Worm (Caenorhabditis elegans): Measurements from ENCODE around the gene vha-19.

DNA sequence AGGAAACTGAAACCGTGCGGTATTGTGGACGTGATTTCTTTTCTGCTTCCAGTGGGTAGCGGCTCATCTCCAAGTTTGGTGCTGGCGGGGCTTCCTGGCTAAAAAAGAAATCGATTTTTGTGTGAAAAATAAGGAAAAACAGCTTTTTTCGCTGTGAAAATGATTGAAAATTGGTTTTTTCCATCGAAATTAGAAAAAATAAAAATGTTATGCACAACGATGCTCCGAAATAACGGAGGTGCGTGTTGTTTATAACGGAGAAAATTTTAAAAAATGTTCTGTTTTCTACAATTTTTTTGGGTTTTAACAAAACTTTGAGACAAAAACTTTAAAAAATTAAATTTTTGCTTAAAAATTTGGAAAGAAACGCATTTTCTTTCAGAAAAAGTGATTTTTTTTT is 14.2 kb downstream of the vha-19 start:
- TF ChIP-seq ref-1 (GFP tag; conservative IDR thresholded peaks at IDR 0.05): no peak
- TF ChIP-seq ztf-23 (GFP tag; IDR thresholded peaks at IDR 0.05): no peak
- no peak for TF ChIP-seq med-1 (GFP tag; optimal IDR thresholded peaks at IDR 0.05; ENCODE audit: insufficient read depth)
- TF ChIP-seq klf-2 (GFP tag; conservative IDR thresholded peaks at IDR 0.05): no peak
- no peak for TF ChIP-seq ztf-29 (GFP tag; IDR thresholded peaks at IDR 0.05)
- no peak for TF ChIP-seq flt-1 (GFP tag; IDR thresholded peaks at IDR 0.05)
- TF ChIP-seq cog-1 (tag; optimal IDR thresholded peaks at IDR 0.05): no peak
- no peak for TF ChIP-seq tab-1 (GFP tag; IDR thresholded peaks at IDR 0.05)
- TF ChIP-seq T22C8.4 (GFP tag; IDR thresholded peaks at IDR 0.05): no peak

Data from whole organism, midembryonic.